Fruit fly (Drosophila melanogaster) whole organism, embryonic: ENCODE data around the gene CG31680.

Experiments used
- CG10431 ChIP-seq: fragments of 200-800 bp; sonication (Bioruptor generic); optimal IDR thresholded peaks from 3 replicates; lab custom pipeline; 2018; ENCODE audit warnings: missing biosample characterization, mild to moderate bottlenecking, missing genetic modification characterization
- CG11560 ChIP-seq: fragments of 200-800 bp; sonication (Bioruptor generic); IDR thresholded peaks from 3 replicates; pipeline ENCODE4 v1.3.6; 2022; ENCODE audit warnings: missing biosample characterization, missing genetic modification characterization
- CG12236 ChIP-seq: fragments of 200-800 bp; sonication (Bioruptor generic); optimal IDR thresholded peaks from 2 replicates; lab custom pipeline; 2016; ENCODE audit warnings: missing biosample characterization, missing genetic modification characterization
- CG13287 ChIP-seq: fragments of 200-800 bp; sonication (Bioruptor generic); IDR thresholded peaks from 2 replicates; pipeline ENCODE4 v1.3.6; 2022; ENCODE audit warnings: missing biosample characterization, missing genetic modification characterization; ENCODE audit not compliant: partially characterized antibody
- CG13624 ChIP-seq: fragments of 200-800 bp; sonication (Bioruptor generic); optimal IDR thresholded peaks from 2 replicates; lab custom pipeline; 2016; ENCODE audit warnings: missing biosample characterization, missing genetic modification characterization
- CG1603 ChIP-seq: fragments of 200-800 bp; sonication (Bioruptor generic); optimal IDR thresholded peaks from 2 replicates; lab custom pipeline; 2019; ENCODE audit warnings: missing biosample characterization, mild to moderate bottlenecking, missing genetic modification characterization, moderate library complexity
- CG2199 ChIP-seq: fragments of 200-800 bp; sonication (Bioruptor generic); IDR thresholded peaks from 3 replicates; pipeline ENCODE4 v1.3.6; 2022; ENCODE audit warnings: missing biosample characterization, missing genetic modification characterization
- CG2678 ChIP-seq: fragments of 200-800 bp; sonication (Bioruptor generic); optimal IDR thresholded peaks from 3 replicates; lab custom pipeline; 2019; ENCODE audit warnings: missing biosample characterization, mild to moderate bottlenecking, missing genetic modification characterization, moderate library complexity
- CG2712 ChIP-seq: fragments of 200-800 bp; optimal IDR thresholded peaks from 3 replicates; lab custom pipeline; 2019; ENCODE audit warnings: missing biosample characterization, mild to moderate bottlenecking, missing genetic modification characterization, moderate library complexity
- CG30020 ChIP-seq: fragments of 200-800 bp; optimal IDR thresholded peaks from 2 replicates; lab custom pipeline; 2019; ENCODE audit warnings: missing biosample characterization, mild to moderate bottlenecking, missing genetic modification characterization, moderate library complexity
- CG34422 ChIP-seq: fragments of 200-800 bp; sonication (Bioruptor generic); IDR thresholded peaks from 3 replicates; pipeline ENCODE4 v1.3.6; 2022; ENCODE audit warnings: missing biosample characterization, missing genetic modification characterization
- CG4282 ChIP-seq: fragments of 200-800 bp; sonication (Bioruptor generic); optimal IDR thresholded peaks from 2 replicates; lab custom pipeline; 2016; ENCODE audit warnings: missing biosample characterization, missing genetic modification characterization
- CG43689 ChIP-seq: fragments of 200-800 bp; sonication (Bioruptor generic); IDR thresholded peaks from 2 replicates; pipeline ENCODE4 v1.3.6; 2022; ENCODE audit warnings: missing biosample characterization, missing genetic modification characterization
- CG4854 ChIP-seq: fragments of 200-800 bp; sonication (Bioruptor generic); optimal IDR thresholded peaks from 2 replicates; lab custom pipeline; 2016; ENCODE audit warnings: missing biosample characterization, missing genetic modification characterization, inconsistent platforms
- CG6654 ChIP-seq: fragments of 200-800 bp; sonication (Bioruptor generic); optimal IDR thresholded peaks from 2 replicates; lab custom pipeline; 2017; ENCODE audit warnings: missing biosample characterization, mild to moderate bottlenecking, missing genetic modification characterization
- CG6791 ChIP-seq: fragments of 200-800 bp; sonication (Bioruptor generic); IDR thresholded peaks from 3 replicates; pipeline ENCODE4 v1.3.6; 2022; ENCODE audit warnings: missing biosample characterization, missing genetic modification characterization; ENCODE audit not compliant: partially characterized antibody
- CG8388 ChIP-seq: fragments of 200-800 bp; sonication (Bioruptor generic); optimal IDR thresholded peaks from 2 replicates; lab custom pipeline; 2019; ENCODE audit warnings: missing biosample characterization, mild to moderate bottlenecking, missing genetic modification characterization, moderate library complexity
- Dfd ChIP-seq, 2 experiments: fragments of >200 bp; optimal IDR thresholded peaks; 2 replicates each; lab custom pipeline; 2017; ENCODE audit warnings: missing biosample characterization in 2 of 2, missing genetic modification characterization in 2 of 2
- Ets65A ChIP-seq: fragments of 200-800 bp; sonication (Bioruptor generic); peaks from one replicate; lab custom pipeline; 2016; ENCODE audit warnings: missing biosample characterization, missing genetic modification characterization
- Fer3 ChIP-seq: fragments of 200-800 bp; sonication (Bioruptor generic); optimal IDR thresholded peaks from 2 replicates; lab custom pipeline; 2018; ENCODE audit warnings: missing biosample characterization, mild to moderate bottlenecking, missing genetic modification characterization, moderate library complexity
- H2.0 ChIP-seq: fragments of 200-800 bp; sonication (Bioruptor generic); IDR thresholded peaks from 2 replicates; pipeline ENCODE4 v1.3.6; 2022; ENCODE audit warnings: missing biosample characterization, missing genetic modification characterization
- Hmx ChIP-seq: fragments of 200-800 bp; sonication (Bioruptor generic); optimal IDR thresholded peaks from 2 replicates; lab custom pipeline; 2016; ENCODE audit warnings: missing biosample characterization, missing genetic modification characterization
- Med ChIP-seq: fragments of 200-800 bp; sonication (Bioruptor generic); peaks from one replicate; lab custom pipeline; 2016; ENCODE audit warnings: missing biosample characterization, missing genetic modification characterization, mild to moderate bottlenecking, inconsistent platforms, moderate library complexity
- Mes4 ChIP-seq: fragments of 200-800 bp; sonication (Bioruptor generic); optimal IDR thresholded peaks from 2 replicates; lab custom pipeline; 2016; ENCODE audit warnings: missing biosample characterization, missing genetic modification characterization
- NC2α ChIP-seq: fragments of 200-800 bp; sonication (Bioruptor generic); optimal IDR thresholded peaks from 2 replicates; lab custom pipeline; 2016; ENCODE audit warnings: missing biosample characterization, missing genetic modification characterization
- Ptx1 ChIP-seq: fragments of 200-800 bp; sonication (Bioruptor generic); IDR thresholded peaks from 2 replicates; pipeline ENCODE4 v1.3.6; 2022; ENCODE audit warnings: missing biosample characterization, missing genetic modification characterization
- Ravus ChIP-seq: fragments of 200-800 bp; sonication (Bioruptor generic); IDR thresholded peaks from 2 replicates; pipeline ENCODE4 v1.3.6; 2022; ENCODE audit warnings: missing biosample characterization, missing genetic modification characterization
- Trl ChIP-seq, 3 experiments: fragments of >200 bp in 2 of 3; fragments of 200-800 bp in 1 of 3; sonication (Bioruptor generic) in 1 of 3; optimal IDR thresholded peaks; 2 replicates in 1 of 3; 3 replicates in 2 of 3; lab custom pipeline; 2016 to 2017; ENCODE audit warnings: missing biosample characterization in 1 of 3, missing genetic modification characterization in 1 of 3
- ase ChIP-seq: fragments of 200-800 bp; sonication (Bioruptor generic); IDR thresholded peaks from 3 replicates; pipeline ENCODE4 v1.3.6; 2022; ENCODE audit warnings: missing biosample characterization, missing genetic modification characterization
- gce ChIP-seq: fragments of 200-800 bp; sonication (Bioruptor generic); IDR thresholded peaks from 3 replicates; pipeline ENCODE4 v1.3.6; 2022; ENCODE audit warnings: missing biosample characterization, missing genetic modification characterization
- grau ChIP-seq: fragments of 200-800 bp; optimal IDR thresholded peaks from 3 replicates; lab custom pipeline; 2019; ENCODE audit warnings: missing biosample characterization, mild to moderate bottlenecking, missing genetic modification characterization, moderate library complexity
- hbn ChIP-seq: fragments of 200-800 bp; sonication (Bioruptor generic); IDR thresholded peaks from 2 replicates; pipeline ENCODE4 v1.3.6; 2022; ENCODE audit warnings: missing biosample characterization, missing genetic modification characterization; ENCODE audit not compliant: partially characterized antibody
- hth ChIP-seq: fragments of >200 bp; optimal IDR thresholded peaks from 2 replicates; lab custom pipeline; 2017; ENCODE audit warnings: inconsistent platforms
- knrl ChIP-seq: fragments of 200-800 bp; sonication (Bioruptor generic); IDR thresholded peaks from 3 replicates; pipeline ENCODE4 v1.3.6; 2022; ENCODE audit warnings: missing biosample characterization, missing genetic modification characterization; ENCODE audit not compliant: partially characterized antibody
- lilli ChIP-seq: fragments of 200-800 bp; sonication (Bioruptor generic); optimal IDR thresholded peaks from 3 replicates; lab custom pipeline; 2016; ENCODE audit warnings: missing biosample characterization, missing genetic modification characterization
- pan ChIP-seq, 4 experiments: fragments of >200 bp in 3 of 4; fragments of 200-800 bp in 1 of 4; sonication (Bioruptor generic) in 1 of 4; optimal IDR thresholded peaks in 3 of 4; IDR thresholded peaks in 1 of 4; 2 replicates each; pipeline versions ENCODE4 v1.3.6 to Lab custom; 2017 to 2022; ENCODE audit warnings: missing biosample characterization in 2 of 4, missing genetic modification characterization in 2 of 4, mixed read lengths in 1 of 4
- pzg ChIP-seq: fragments of 200-800 bp; sonication (Bioruptor generic); optimal IDR thresholded peaks from 3 replicates; lab custom pipeline; 2018; ENCODE audit warnings: missing biosample characterization, mild to moderate bottlenecking, missing genetic modification characterization, moderate library complexity
- sqz ChIP-seq: fragments of 200-800 bp; sonication (Bioruptor generic); optimal IDR thresholded peaks from 3 replicates; lab custom pipeline; 2018; ENCODE audit warnings: missing biosample characterization, mild to moderate bottlenecking, missing genetic modification characterization
- stwl ChIP-seq: fragments of 200-800 bp; sonication (Bioruptor generic); optimal IDR thresholded peaks from 3 replicates; lab custom pipeline; 2018; ENCODE audit warnings: missing biosample characterization, mild to moderate bottlenecking, missing genetic modification characterization, moderate library complexity
- tgo ChIP-seq: fragments of 200-800 bp; sonication (Bioruptor generic); IDR thresholded peaks from 3 replicates; pipeline ENCODE4 v1.3.6; 2022; ENCODE audit warnings: missing biosample characterization, missing genetic modification characterization
- trem ChIP-seq: fragments of 200-800 bp; optimal IDR thresholded peaks from 3 replicates; lab custom pipeline; 2019; ENCODE audit warnings: missing biosample characterization, mild to moderate bottlenecking, missing genetic modification characterization, moderate library complexity
- vnd ChIP-seq: fragments of 200-800 bp; sonication (Bioruptor generic); IDR thresholded peaks from 3 replicates; pipeline ENCODE4 v1.3.6; 2022; ENCODE audit warnings: missing biosample characterization, missing genetic modification characterization; ENCODE audit not compliant: partially characterized antibody
- wek ChIP-seq: fragments of 200-800 bp; sonication (Bioruptor generic); optimal IDR thresholded peaks from 3 replicates; lab custom pipeline; 2018; ENCODE audit warnings: missing biosample characterization, mild to moderate bottlenecking, missing genetic modification characterization, moderate library complexity
- z ChIP-seq: fragments of 200-800 bp; sonication (Bioruptor generic); IDR thresholded peaks from 3 replicates; pipeline ENCODE4 v1.3.6; 2022; ENCODE audit warnings: missing biosample characterization, missing genetic modification characterization

Gene CG31680

DNA sequence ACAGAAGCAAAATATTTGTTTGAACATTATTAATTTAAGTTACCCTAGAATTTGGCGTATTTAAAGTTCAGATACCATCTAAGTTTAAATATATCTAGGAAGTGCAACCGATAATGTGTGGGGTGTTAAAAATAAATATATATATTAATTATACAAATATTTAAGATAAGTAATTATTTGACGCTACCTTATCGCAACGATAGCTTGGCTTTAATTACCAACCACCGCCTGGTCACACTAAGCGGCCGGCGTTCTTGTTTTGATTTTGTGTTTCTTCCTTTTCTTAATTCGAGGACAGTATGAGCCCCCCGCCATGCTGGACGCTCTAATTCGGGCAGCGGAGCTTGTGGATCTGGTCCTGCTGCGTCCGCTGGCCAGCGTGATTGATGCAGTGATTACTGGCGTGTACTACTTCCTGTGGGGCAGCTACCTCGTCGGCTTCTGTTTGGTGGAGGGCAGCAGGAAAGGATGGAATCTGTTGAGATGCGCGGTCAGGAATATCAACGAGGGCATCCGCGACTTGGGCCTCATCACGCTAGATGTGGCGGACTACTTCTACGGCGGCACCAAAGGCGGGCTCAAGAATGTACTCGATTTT is 42.3 kb downstream of the CG31680 start, which contains the start of gene CG2617 (continued):
- TF ChIP-seq pzg (GFP tag; lab: Kevin White, UChicago) (peak; percentile 18), CG6791 (GFP tag; lab: Robert Waterston, UW) (peak; percentile 13; the same call in 1 of the 3 replicates), CG1603 (tag; lab: Kevin White, UChicago) (peak; percentile 65), Fer3 (tag; lab: Kevin White, UChicago) (no peak), CG30020 (tag; lab: Kevin White, UChicago) (peak; percentile 66), z (no peak), Ptx1 (0 out of 2 replicates have a peak, but pooled peaks have one; percentile 2), CG13287 (GFP tag; lab: Robert Waterston, UW) (peak; percentile 47), H2.0 (no peak), CG12236 (GFP tag; lab: Kevin White, UChicago) (no peak), knrl (peak; percentile 50; the same call in 2 of the 3 replicates), NC2α (GFP tag; lab: Kevin White, UChicago) (no peak), wek (no peak), CG43689 (GFP tag; lab: Robert Waterston, UW) (no peak), Ets65A (no peak), CG13624 (no peak), trem (tag; lab: Kevin White, UChicago) (no peak), stwl (tag; lab: Kevin White, UChicago) (peak; percentile 16), tgo (GFP tag; lab: Robert Waterston, UW) (0 out of 3 replicates have a peak, but pooled peaks have one; percentile 8), lilli (GFP tag; lab: Kevin White, UChicago) (no peak), Mes4 (GFP tag; lab: Kevin White, UChicago) (no peak), Ravus (no peak), ase (GFP tag; lab: Robert Waterston, UW) (no peak), CG2678 (tag; lab: Kevin White, UChicago) (no peak), Med (peak; percentile 55), pan (optimal IDR thresholded peaks at IDR 0.05; lab: Kevin White, UChicago) (no peak), pan (GFP tag; optimal IDR thresholded peaks at IDR 0.05 in 1 of 2, IDR thresholded peaks at IDR 0.05 in 1 of 2) (no peak), CG4854 (GFP tag; lab: Kevin White, UChicago) (no peak)

DNA sequence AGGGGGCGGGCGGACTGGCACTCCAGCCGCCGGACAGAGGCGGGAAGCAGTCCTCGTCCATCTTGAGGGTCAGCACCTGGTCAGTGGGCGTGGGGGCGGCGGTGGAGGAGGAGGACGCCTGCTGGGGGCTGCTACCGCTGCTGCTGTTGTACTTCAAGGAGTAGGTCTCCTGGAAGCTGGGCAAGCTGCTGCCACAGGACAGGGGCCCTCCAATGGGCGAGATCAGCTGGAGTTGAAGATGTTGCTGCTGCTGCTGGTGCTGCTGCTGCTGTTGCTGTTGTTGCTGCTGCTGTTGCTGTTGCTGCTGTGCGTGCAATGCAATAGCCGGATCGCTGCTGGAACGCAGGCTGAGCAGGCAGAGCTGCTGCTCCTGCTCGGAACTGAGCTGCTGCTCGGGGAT is 48.8 kb downstream of the CG31680 start:
- TF ChIP-seq sqz (GFP tag; lab: Kevin White, UChicago) (no peak), CG10431 (GFP tag; lab: Kevin White, UChicago) (no peak), CG8388 (GFP tag; lab: Kevin White, UChicago) (no peak), CG34422 (no peak), Trl (optimal IDR thresholded peaks at IDR 0.05; lab: Kevin White, UChicago) (no peak), Trl (GFP tag; optimal IDR thresholded peaks at IDR 0.05; lab: Kevin White, UChicago) (no peak), CG11560 (tag; lab: Robert Waterston, UW) (no peak), CG4282 (GFP tag; lab: Kevin White, UChicago) (no peak), CG6654 (GFP tag; lab: Kevin White, UChicago) (no peak), grau (no peak)

DNA sequence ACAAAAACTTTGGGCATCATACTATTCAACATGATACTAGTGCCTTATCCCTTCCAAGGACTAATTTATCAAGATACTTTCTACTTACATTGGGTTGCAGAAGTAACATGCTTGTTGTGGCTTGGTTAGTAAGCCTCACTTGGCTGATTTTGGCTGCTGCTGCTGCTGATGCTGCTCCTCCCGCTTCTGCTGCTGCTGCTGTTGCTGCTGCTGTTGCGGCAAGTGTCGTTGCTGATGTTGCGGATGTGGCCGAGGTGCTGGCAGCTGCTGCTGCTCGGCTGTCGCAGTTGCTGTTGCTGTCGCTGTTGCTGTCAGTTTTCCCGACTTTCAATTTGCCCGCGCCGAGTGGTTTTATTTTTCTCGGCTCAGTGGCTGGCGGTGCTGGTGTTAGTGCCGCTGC is 50.1 kb downstream of the CG31680 start:
- TF ChIP-seq Hmx (GFP tag; lab: Kevin White, UChicago) (no peak), gce (GFP tag; lab: Robert Waterston, UW) (no peak), vnd (GFP tag; lab: Robert Waterston, UW) (no peak), CG2199 (GFP tag; lab: Robert Waterston, UW) (no peak), CG2712 (no peak), Dfd (GFP tag; optimal IDR thresholded peaks at IDR 0.05; lab: Kevin White, UChicago) (peak in 1 of 2 experiments; percentile 59), hbn (GFP tag; lab: Robert Waterston, UW) (no peak), hth (lab: Kevin White, UChicago) (no peak)
